Worm (Caenorhabditis elegans): Measurements from ENCODE around the gene eor-1.

The eor-1 gene

DNA sequence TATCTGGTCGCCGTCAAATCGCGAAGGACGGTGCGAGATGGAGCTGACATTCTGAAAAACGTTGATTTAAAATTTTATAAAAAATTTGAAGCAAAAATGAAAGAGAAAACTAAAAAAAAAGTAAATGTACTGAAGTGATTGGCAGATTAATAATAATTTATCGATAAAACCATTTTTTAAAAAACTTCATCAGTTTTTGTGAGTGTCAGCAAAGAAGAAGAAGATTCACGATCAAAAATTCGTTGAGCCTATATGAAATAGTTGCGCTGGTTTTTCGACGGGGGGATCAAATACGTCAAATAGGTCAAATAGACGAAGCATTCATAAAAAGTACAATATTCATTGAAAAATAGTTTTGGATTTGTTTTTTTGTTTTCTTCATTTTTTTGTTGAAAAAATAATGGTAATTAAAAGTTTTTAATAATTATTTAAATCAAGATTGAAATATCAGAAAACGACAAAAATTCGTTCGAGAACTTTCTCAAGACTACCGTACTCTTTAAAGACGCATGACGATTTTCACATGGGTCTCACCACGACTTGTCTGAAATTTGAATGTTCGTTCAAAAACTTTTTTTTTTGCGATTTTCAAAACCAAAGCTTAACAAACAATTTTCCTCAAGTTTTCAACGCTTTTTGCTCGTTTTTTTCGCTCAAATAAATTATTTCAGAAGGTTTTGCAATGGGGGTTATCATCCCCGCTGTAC, 38.4 kb downstream of the eor-1 start, which contains the start of the genes memi-1 and cyp-31A3 (continued):
- TF ChIP-seq ztf-22 (GFP tag; optimal IDR thresholded peaks at IDR 0.05) (no peak), madf-3 (GFP tag; IDR thresholded peaks at IDR 0.05) (0 out of 2 replicates have a peak, but pooled peaks have one; percentile 31), B0261.1 (tag; optimal IDR thresholded peaks at IDR 0.05) (no peak), hmg-1.2 (GFP tag; IDR thresholded peaks at IDR 0.05) (0 out of 2 replicates have a peak, but pooled peaks have one; percentile 20)

DNA sequence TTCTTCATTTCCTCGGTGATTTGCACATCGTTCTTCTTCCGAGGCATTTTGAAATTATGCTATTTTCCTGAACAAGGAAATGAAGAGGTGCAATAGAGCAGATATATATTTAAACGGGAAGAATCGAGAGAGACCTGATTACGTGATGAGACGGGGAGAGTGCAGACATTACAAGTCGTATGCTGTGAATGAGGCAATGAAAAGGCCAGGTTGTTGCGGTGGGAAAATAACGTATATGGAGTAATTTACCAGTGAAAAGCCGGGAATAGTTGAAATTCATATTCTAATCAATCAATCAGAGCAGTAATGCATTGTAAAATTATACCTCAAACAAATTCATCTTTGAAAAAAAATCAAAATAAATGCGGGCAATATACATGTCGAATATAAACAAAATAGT, 40.3 kb downstream of the eor-1 start, which contains the start of gene Y17G9B.8:
Y17G9B.8 (minus strand) TSS at position 182 of the 400 bp plus-strand sequence.
- TF ChIP-seq xnd-1 (tag; optimal IDR thresholded peaks at IDR 0.05): peak; percentile 32
- TF ChIP-seq unc-130 (GFP tag; optimal IDR thresholded peaks at IDR 0.05): no peak
- TF ChIP-seq lin-40 (tag; optimal IDR thresholded peaks at IDR 0.05): no peak
- TF ChIP-seq snpc-1.3 (tag; optimal IDR thresholded peaks at IDR 0.05; ENCODE audit: insufficient read depth): peak; percentile 11
- TF ChIP-seq hmg-1.2 (GFP tag; IDR thresholded peaks at IDR 0.05): peak; percentile 44; the same call in 1 of the 2 replicates
- peak; percentile 55; the same call in 1 of the 2 replicates for TF ChIP-seq madf-6 (GFP tag; IDR thresholded peaks at IDR 0.05)
- peak; percentile 45 for TF ChIP-seq F49E8.2 (tag; optimal IDR thresholded peaks at IDR 0.05; ENCODE audit: insufficient read depth)
- TF ChIP-seq lin-26 (GFP tag; IDR thresholded peaks at IDR 0.05): peak; percentile 44; the same call in 1 of the 2 replicates
- peak; percentile 72 for TF ChIP-seq nfyb-1 (GFP tag; IDR thresholded peaks at IDR 0.05)
- TF ChIP-seq pha-4 (tag; optimal IDR thresholded peaks at IDR 0.05): no peak
- TF ChIP-seq athp-1 (tag; optimal IDR thresholded peaks at IDR 0.05): peak; percentile 10
- peak; percentile 25 for TF ChIP-seq die-1 (tag; optimal IDR thresholded peaks at IDR 0.05)
- no peak for TF ChIP-seq hmg-20 (GFP tag; IDR thresholded peaks at IDR 0.05)
- TF ChIP-seq F39B2.1 (GFP tag; IDR thresholded peaks at IDR 0.05): 0 out of 2 replicates have a peak, but pooled peaks have one; percentile 24
- peak; percentile 23 for TF ChIP-seq lsl-1 (GFP tag; optimal IDR thresholded peaks at IDR 0.05)
- peak; percentile 75 for TF ChIP-seq B0336.3 (GFP tag; IDR thresholded peaks at IDR 0.05)
- peak; percentile 51 for TF ChIP-seq tbp1 (GFP tag; optimal IDR thresholded peaks at IDR 0.05)
- no peak for TF ChIP-seq cebp-1 (GFP tag; IDR thresholded peaks at IDR 0.05)
- TF ChIP-seq cebp-1 (tag; optimal IDR thresholded peaks at IDR 0.05): peak; percentile 11
- TF ChIP-seq lin-54 (GFP tag; optimal IDR thresholded peaks at IDR 0.05): peak; percentile 45
- TF ChIP-seq Y56A3A.18 (GFP tag; IDR thresholded peaks at IDR 0.05): no peak
- peak; percentile 83 for TF ChIP-seq hsf-1 (GFP tag; IDR thresholded peaks at IDR 0.05)
- TF ChIP-seq repo-1 (tag; optimal IDR thresholded peaks at IDR 0.05): peak; percentile 11
- TF ChIP-seq mcd-1 (GFP tag; IDR thresholded peaks at IDR 0.05): 0 out of 2 replicates have a peak, but pooled peaks have one; percentile 5
- peak; percentile 67 for TF ChIP-seq snpc-3.4 (tag; optimal IDR thresholded peaks at IDR 0.05)
- TF ChIP-seq rcor-1 (GFP tag; IDR thresholded peaks at IDR 0.05): peak; percentile 40; the same call in 1 of the 2 replicates
- TF ChIP-seq snpc-4 (GFP tag; optimal IDR thresholded peaks at IDR 0.05): no peak
- TF ChIP-seq snpc-4 (tag; optimal IDR thresholded peaks at IDR 0.05): peak in 1 of 4 experiments; percentile 66
- TF ChIP-seq gei-17 (GFP tag; optimal IDR thresholded peaks at IDR 0.05): no peak
- TF ChIP-seq ceh-27 (GFP tag; optimal IDR thresholded peaks at IDR 0.05): peak; percentile 2
- peak; percentile 9 for TF ChIP-seq ztf-18 (tag; optimal IDR thresholded peaks at IDR 0.05)

All from whole organism, young adult.